Worm (Caenorhabditis elegans) whole organism, L3 larva: ENCODE measurements around the gene C27C12.1.

Experiments
- R02D3.7 ChIP-seq: fragments of 150-350 bp; optimal IDR thresholded peaks from 2 replicates; lab custom pipeline; 2014; ENCODE audit warnings: missing biosample characterization, missing genetic modification characterization
- ZK546.5 ChIP-seq: sonication (generic microtip); optimal IDR thresholded peaks from 2 replicates; lab custom pipeline; 2017; ENCODE audit warnings: missing biosample characterization, missing genetic modification characterization
- aly-2 ChIP-seq: fragments of 150-350 bp; optimal IDR thresholded peaks from 2 replicates; lab custom pipeline; 2014; ENCODE audit warnings: missing biosample characterization, missing genetic modification characterization
- ama-1 ChIP-seq: fragments of 150-350 bp; optimal IDR thresholded peaks from 2 replicates; lab custom pipeline; 2018
- ceh-16 ChIP-seq: sonication (generic microtip); optimal IDR thresholded peaks from 2 replicates; lab custom pipeline; 2017; ENCODE audit warnings: missing biosample characterization, missing genetic modification characterization
- ceh-28 ChIP-seq: fragments of 150-350 bp; optimal IDR thresholded peaks from 2 replicates; lab custom pipeline; 2014; ENCODE audit warnings: missing biosample characterization, missing genetic modification reagents, missing genetic modification characterization
- daf-12 ChIP-seq: fragments of 150-350 bp; optimal IDR thresholded peaks from 2 replicates; lab custom pipeline; 2014; ENCODE audit warnings: missing biosample characterization, missing genetic modification reagents, missing genetic modification characterization
- egl-27 ChIP-seq: sonication (generic microtip); optimal IDR thresholded peaks from 4 replicates; lab custom pipeline; 2017; ENCODE audit warnings: missing biosample characterization, missing genetic modification reagents, missing genetic modification characterization
- elt-1 ChIP-seq: fragments of 150-350 bp; optimal IDR thresholded peaks from 2 replicates; lab custom pipeline; 2014; ENCODE audit warnings: missing biosample characterization, missing genetic modification characterization
- elt-2 ChIP-seq: sonication (generic microtip); optimal IDR thresholded peaks from 2 replicates; lab custom pipeline; 2016; ENCODE audit warnings: missing genetic modification reagents, mild to moderate bottlenecking, missing genetic modification characterization, missing compliant biosample characterization
- elt-3 ChIP-seq, 3 experiments: fragments of 150-350 bp in 1 of 3; sonication (generic microtip) in 2 of 3; optimal IDR thresholded peaks; 2 replicates in 2 of 3; 4 replicates in 1 of 3; lab custom pipeline; 2014 to 2017; ENCODE audit warnings: missing biosample characterization in 3 of 3, missing genetic modification characterization in 3 of 3
- eor-1 ChIP-seq, 2 experiments: fragments of 150-350 bp; optimal IDR thresholded peaks; 2 replicates each; lab custom pipeline; 2014 to 2018; ENCODE audit warnings: missing biosample characterization in 2 of 2, missing genetic modification characterization in 2 of 2
- fkh-10 ChIP-seq: sonication (generic microtip); optimal IDR thresholded peaks from 2 replicates; lab custom pipeline; 2017; ENCODE audit warnings: missing biosample characterization, missing genetic modification reagents, missing genetic modification characterization
- fkh-2 ChIP-seq: fragments of 150-350 bp; optimal IDR thresholded peaks from 2 replicates; lab custom pipeline; 2014; ENCODE audit warnings: missing biosample characterization, missing genetic modification reagents, missing genetic modification characterization
- fos-1 ChIP-seq: fragments of 150-350 bp; optimal IDR thresholded peaks from 2 replicates; lab custom pipeline; 2014; ENCODE audit warnings: missing biosample characterization, missing genetic modification characterization
- hmg-11 ChIP-seq: sonication (generic microtip); optimal IDR thresholded peaks from 2 replicates; lab custom pipeline; 2016; ENCODE audit warnings: missing genetic modification characterization, missing compliant biosample characterization
- jun-1 ChIP-seq: fragments of 150-350 bp; optimal IDR thresholded peaks from 2 replicates; lab custom pipeline; 2014; ENCODE audit warnings: missing biosample characterization, missing genetic modification reagents, missing genetic modification characterization
- lin-15B ChIP-seq: fragments of 150-350 bp; optimal IDR thresholded peaks from 2 replicates; lab custom pipeline; 2014; ENCODE audit warnings: missing biosample characterization, missing genetic modification characterization
- lin-39 ChIP-seq: fragments of 150-350 bp; optimal IDR thresholded peaks from 2 replicates; lab custom pipeline; 2018; ENCODE audit warnings: missing biosample characterization, missing genetic modification reagents, missing genetic modification characterization
- lsy-12 ChIP-seq: sonication (generic microtip); optimal IDR thresholded peaks from 2 replicates; lab custom pipeline; 2016; ENCODE audit warnings: mild to moderate bottlenecking, missing genetic modification characterization, missing compliant biosample characterization
- mdl-1 ChIP-seq: fragments of 150-350 bp; optimal IDR thresholded peaks from 2 replicates; lab custom pipeline; 2014; ENCODE audit warnings: missing biosample characterization, missing genetic modification characterization
- mml-1 ChIP-seq: fragments of 150-350 bp; sonication (generic microtip); optimal IDR thresholded peaks from 3 replicates; lab custom pipeline; 2014; ENCODE audit warnings: missing biosample characterization, missing genetic modification characterization
- nfya-1 ChIP-seq: sonication (generic microtip); optimal IDR thresholded peaks from 2 replicates; lab custom pipeline; 2017; ENCODE audit warnings: missing genetic modification characterization, mild to moderate bottlenecking, missing compliant biosample characterization, antibody characterized with exemption, moderate library complexity; ENCODE audit not compliant: insufficient read depth
- nhr-12 ChIP-seq: fragments of 150-350 bp; optimal IDR thresholded peaks from 2 replicates; lab custom pipeline; 2014; ENCODE audit warnings: missing biosample characterization, missing genetic modification characterization
- nhr-23 ChIP-seq: fragments of 150-350 bp; optimal IDR thresholded peaks from 2 replicates; lab custom pipeline; 2014; ENCODE audit warnings: missing biosample characterization, missing genetic modification reagents, missing genetic modification characterization
- nhr-25 ChIP-seq: sonication (generic microtip); optimal IDR thresholded peaks from 2 replicates; lab custom pipeline; 2017; ENCODE audit warnings: missing biosample characterization, missing genetic modification characterization
- nhr-28 ChIP-seq: fragments of 150-350 bp; optimal IDR thresholded peaks from 2 replicates; lab custom pipeline; 2014; ENCODE audit warnings: missing biosample characterization, missing genetic modification characterization
- nhr-43 ChIP-seq: sonication (generic microtip); optimal IDR thresholded peaks from 2 replicates; lab custom pipeline; 2016; ENCODE audit warnings: mild to moderate bottlenecking, missing genetic modification characterization, missing compliant biosample characterization; ENCODE audit not compliant: poor library complexity, severe bottlenecking
- nhr-67 ChIP-seq: fragments of 150-350 bp; optimal IDR thresholded peaks from 2 replicates; lab custom pipeline; 2014; ENCODE audit warnings: missing biosample characterization, missing genetic modification characterization
- nhr-76 ChIP-seq: fragments of 150-350 bp; sonication (generic microtip); optimal IDR thresholded peaks from 5 replicates; lab custom pipeline; 2014; ENCODE audit warnings: missing biosample characterization, missing genetic modification characterization
- nhr-77 ChIP-seq: fragments of 150-350 bp; optimal IDR thresholded peaks from 2 replicates; lab custom pipeline; 2014; ENCODE audit warnings: missing biosample characterization, missing genetic modification characterization
- pha-4 ChIP-seq: fragments of 150-350 bp; optimal IDR thresholded peaks from 2 replicates; lab custom pipeline; 2014; ENCODE audit warnings: missing biosample characterization, missing genetic modification reagents, missing genetic modification characterization
- skn-1 ChIP-seq: fragments of 150-350 bp; optimal IDR thresholded peaks from 2 replicates; lab custom pipeline; 2014; ENCODE audit warnings: missing biosample characterization, missing genetic modification characterization
- snpc-4 ChIP-seq: fragments of 150-350 bp; optimal IDR thresholded peaks from 2 replicates; lab custom pipeline; 2014; ENCODE audit warnings: missing biosample characterization, missing genetic modification characterization
- tbx-2 ChIP-seq: sonication (generic microtip); optimal IDR thresholded peaks from 2 replicates; lab custom pipeline; 2016; ENCODE audit warnings: mild to moderate bottlenecking, missing genetic modification characterization, missing compliant biosample characterization
- unc-39 ChIP-seq: sonication (generic microtip); optimal IDR thresholded peaks from 4 replicates; lab custom pipeline; 2017; ENCODE audit warnings: missing biosample characterization, missing genetic modification characterization
- unc-62 ChIP-seq: fragments of 150-350 bp; sonication (generic microtip); optimal IDR thresholded peaks from 4 replicates; lab custom pipeline; 2014; ENCODE audit warnings: missing biosample characterization, missing genetic modification reagents, missing genetic modification characterization
- zag-1 ChIP-seq: fragments of 150-350 bp; optimal IDR thresholded peaks from 2 replicates; lab custom pipeline; 2014; ENCODE audit warnings: missing biosample characterization, missing genetic modification characterization
- ztf-11 ChIP-seq: fragments of 150-350 bp; optimal IDR thresholded peaks from 2 replicates; lab custom pipeline; 2014; ENCODE audit warnings: missing biosample characterization, missing genetic modification characterization
- ztf-4 ChIP-seq: fragments of 150-350 bp; optimal IDR thresholded peaks from 2 replicates; lab custom pipeline; 2014; ENCODE audit warnings: missing biosample characterization, missing genetic modification characterization

The C27C12.1 gene

ce11 chrX:14868200-14868599, 14.6 kb upstream of the C27C12.1 start, which contains the start of gene F31F6.1:
F31F6.1 (minus strand) TSS chrX:14868300.
- TF ChIP-seq nhr-25 (tag; lab: Kevin White, UChicago) (no peak), ceh-28 (tag; lab: Kevin White, UChicago) (no peak), lin-39 (tag; lab: Kevin White, UChicago) (no peak), aly-2 (tag; lab: Kevin White, UChicago) (no peak), tbx-2 (tag; lab: Kevin White, UChicago) (no peak), fkh-2 (tag; lab: Kevin White, UChicago) (no peak), egl-27 (no peak), nfya-1 (no peak), unc-62 (GFP tag; lab: Kevin White, UChicago) (no peak), nhr-67 (no peak), elt-2 (tag; lab: Kevin White, UChicago) (no peak), ztf-4 (tag; lab: Kevin White, UChicago) (no peak)

ce11 chrX:14865744-14866143, 12.2 kb upstream of the C27C12.1 start, which contains the start of gene C27C12.3:
C27C12.3 (minus strand) TSS chrX:14865844.
- TF ChIP-seq ceh-16 (tag; lab: Kevin White, UChicago) (no peak), lsy-12 (no peak), fos-1 (tag; lab: Kevin White, UChicago) (no peak), nhr-77 (tag; lab: Kevin White, UChicago) (no peak), fkh-2 (tag; lab: Kevin White, UChicago) (no peak), jun-1 (tag; lab: Kevin White, UChicago) (no peak), R02D3.7 (no peak), ZK546.5 (tag; lab: Kevin White, UChicago) (no peak), lin-15B (tag; lab: Kevin White, UChicago) (no peak), unc-39 (no peak), eor-1 (tag; optimal IDR thresholded peaks at IDR 0.05; lab: Kevin White, UChicago) (no peak), fkh-10 (GFP tag; lab: Kevin White, UChicago) (no peak), pha-4 (no peak), egl-27 (no peak), unc-62 (GFP tag; lab: Kevin White, UChicago) (no peak), ztf-11 (tag; lab: Kevin White, UChicago) (no peak), nhr-12 (no peak), ama-1 (lab: Kevin White, UChicago) (no peak), ztf-4 (tag; lab: Kevin White, UChicago) (no peak), lin-39 (tag; lab: Kevin White, UChicago) (no peak)

- TF ChIP-seq nhr-28, result no peak
- TF ChIP-seq nhr-23 (tag; lab: Kevin White, UChicago), result no peak
Measured at ce11 chrX:14861752-14862151, 8.2 kb upstream of the C27C12.1 start, which contains the start of gene dmd-4. dmd-4 (minus strand) TSS chrX:14861852.

ce11 chrX:14851904-14852303, 1.7 kb downstream of the C27C12.1 start:
- no peak for TF ChIP-seq mdl-1 (tag; lab: Kevin White, UChicago)
- no peak for TF ChIP-seq snpc-4 (tag; lab: Kevin White, UChicago)
- no peak for TF ChIP-seq ztf-4 (tag; lab: Kevin White, UChicago)
- no peak for TF ChIP-seq nhr-12
- no peak for TF ChIP-seq skn-1 (tag; lab: Kevin White, UChicago)
- no peak for TF ChIP-seq elt-3 (tag; optimal IDR thresholded peaks at IDR 0.05; lab: Kevin White, UChicago)
- TF ChIP-seq zag-1, result no peak
- no peak for TF ChIP-seq nhr-43 (tag; lab: Kevin White, UChicago)
- no peak for TF ChIP-seq daf-12 (tag; lab: Kevin White, UChicago)
- no peak for TF ChIP-seq elt-1 (tag; lab: Kevin White, UChicago)
- TF ChIP-seq pha-4, result no peak
- TF ChIP-seq mml-1, result no peak
- no peak for TF ChIP-seq unc-39
- TF ChIP-seq hmg-11, result no peak
- TF ChIP-seq nhr-76 (tag; lab: Kevin White, UChicago), result no peak
- TF ChIP-seq lin-39 (tag; lab: Kevin White, UChicago), result no peak
- no peak for TF ChIP-seq ceh-28 (tag; lab: Kevin White, UChicago)
- no peak for TF ChIP-seq ztf-11 (tag; lab: Kevin White, UChicago)
- TF ChIP-seq nhr-67, result no peak
